Worm (Caenorhabditis elegans) whole organism, late embryonic: ENCODE data around the gene F36H5.12.

ENCODE experiments used
- C38D4.7 ChIP-seq: fragments of 200-800 bp; sonication (Bioruptor generic); optimal IDR thresholded peaks from 2 replicates; lab custom pipeline; 2018; ENCODE audit warnings: mild to moderate bottlenecking, missing genetic modification characterization, moderate library complexity, missing compliant biosample characterization
- elt-2 ChIP-seq: sonication (generic microtip); optimal IDR thresholded peaks from 2 replicates; lab custom pipeline; 2016; ENCODE audit warnings: missing genetic modification reagents, missing genetic modification characterization, missing compliant biosample characterization
- gmeb-2 ChIP-seq: sonication (generic microtip); optimal IDR thresholded peaks from 2 replicates; lab custom pipeline; 2016; ENCODE audit warnings: missing genetic modification characterization, inconsistent platforms, missing compliant biosample characterization
- nfya-1 ChIP-seq: sonication (generic microtip); optimal IDR thresholded peaks from 2 replicates; lab custom pipeline; 2017; ENCODE audit warnings: missing genetic modification characterization, mild to moderate bottlenecking, missing compliant biosample characterization, antibody characterized with exemption, moderate library complexity

DNA sequence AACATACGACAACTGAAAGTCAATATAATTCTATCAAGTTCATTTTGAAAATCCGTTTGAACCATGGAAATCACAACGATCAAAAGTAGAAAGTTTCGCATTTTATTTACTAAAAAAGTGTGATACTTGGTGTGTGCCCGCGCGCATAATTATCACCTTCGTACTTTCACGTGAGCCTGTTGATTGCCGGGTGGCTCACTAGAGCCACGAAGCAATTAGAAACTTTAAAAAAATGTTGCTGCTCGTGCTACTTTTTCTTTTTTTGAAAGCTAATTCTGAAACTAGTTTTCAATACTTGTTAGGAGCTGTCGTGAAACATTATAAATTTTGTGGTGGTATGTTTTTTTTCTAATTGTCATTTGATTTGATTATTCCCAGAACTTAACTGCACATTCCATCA lies 3.8 kb upstream of the F36H5.12 start, which contains the start of the genes irld-9 and irld-33:
- no peak for TF ChIP-seq elt-2 (tag; lab: Kevin White, UChicago)
- TF ChIP-seq C38D4.7 = no peak
- TF ChIP-seq nfya-1 (tag; lab: Kevin White, UChicago) = no peak
- TF ChIP-seq gmeb-2 (tag; lab: Kevin White, UChicago) = no peak
